Worm (Caenorhabditis elegans) whole organism, L4/young adult: Measurements from ENCODE around the gene F23B2.7.

Source experiments
- W03F9.2 ChIP-seq: fragments of 150-350 bp; optimal IDR thresholded peaks from 2 replicates; lab custom pipeline; 2014; ENCODE audit warnings: missing biosample characterization, missing genetic modification characterization
- dao-5 ChIP-seq: sonication (generic microtip); optimal IDR thresholded peaks from 2 replicates; lab custom pipeline; 2016; ENCODE audit warnings: missing genotype, missing genetic modification characterization, moderate library complexity, missing compliant biosample characterization
- him-1 ChIP-seq: sonication (generic microtip); optimal IDR thresholded peaks from 2 replicates; lab custom pipeline; 2016; ENCODE audit warnings: missing genotype, missing genetic modification reagents, missing genetic modification characterization, missing compliant biosample characterization

- TF ChIP-seq him-1 (tag; lab: Kevin White, UChicago): no peak
- no peak for TF ChIP-seq W03F9.2 (tag; lab: Kevin White, UChicago)
- no peak for TF ChIP-seq dao-5 (tag; lab: Kevin White, UChicago)
Observed at ce11 chrIV:9108631-9109030, 41.6 kb upstream of the F23B2.7 start, which contains the start of gene aly-1.
